Fruit fly (Drosophila melanogaster): Measurements from ENCODE around the gene Hipk.

Hipk gene

DNA sequence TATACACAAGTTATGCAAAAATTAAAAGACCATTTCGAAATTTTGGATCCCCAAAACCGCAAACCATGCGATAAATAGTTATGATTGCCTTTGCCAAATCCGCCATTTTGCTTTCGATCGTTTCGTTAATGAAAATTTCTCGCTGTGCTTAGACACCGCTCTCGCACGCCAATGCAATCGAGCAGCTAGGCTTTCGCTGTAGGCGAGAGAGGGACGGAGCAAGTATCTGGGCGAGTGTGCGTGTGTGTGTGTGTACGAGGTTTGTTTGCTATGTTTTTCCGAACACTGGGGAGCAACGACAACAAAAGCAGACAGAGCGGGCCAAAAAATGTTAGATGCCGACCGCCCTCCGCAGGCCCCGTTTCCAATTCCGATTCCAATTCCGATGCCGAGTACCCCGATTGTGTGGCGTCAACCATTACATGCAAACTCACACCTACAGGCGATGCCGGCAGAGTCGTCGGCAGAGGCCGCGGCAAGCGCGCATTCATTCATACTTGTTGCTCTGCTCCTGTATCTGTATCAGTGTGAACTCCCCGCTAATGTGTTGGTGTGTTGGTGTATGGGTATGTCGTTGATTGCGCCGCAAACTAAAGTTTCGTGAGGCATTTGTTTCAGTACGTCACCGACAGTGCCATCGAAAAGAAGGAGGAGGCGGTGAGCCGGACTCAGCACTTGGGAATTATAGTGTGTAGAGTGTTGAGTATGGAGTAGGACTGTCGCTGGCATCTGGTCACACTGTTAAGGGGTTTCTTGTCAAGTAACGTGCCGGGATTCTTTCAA lies 85.2 kb downstream of the Hipk start (continued):
- TF ChIP-seq usp (GFP tag; optimal IDR thresholded peaks at IDR 0.05) = no peak
- TF ChIP-seq CG33213 (GFP tag; optimal IDR thresholded peaks at IDR 0.05) = peak; percentile 9
- TF ChIP-seq CG9797 (GFP tag; optimal IDR thresholded peaks at IDR 0.05) = peak; percentile 56
- peak in 1 of 2 experiments; percentile 50 for TF ChIP-seq Eip74EF (GFP tag; optimal IDR thresholded peaks at IDR 0.05)
- no peak for TF ChIP-seq pum (GFP tag; optimal IDR thresholded peaks at IDR 0.05)
- peak; percentile 20 for TF ChIP-seq fu2 (GFP tag; optimal IDR thresholded peaks at IDR 0.05)
- peak; percentile 37 for TF ChIP-seq CG7839 (tag; optimal IDR thresholded peaks at IDR 0.05)
- peak in 1 of 2 experiments; percentile 11 for TF ChIP-seq chif (GFP tag; optimal IDR thresholded peaks at IDR 0.05)
- peak; percentile 76 for TF ChIP-seq CG13624 (GFP tag; optimal IDR thresholded peaks at IDR 0.05)
- peak; percentile 48 for TF ChIP-seq shn (GFP tag; optimal IDR thresholded peaks at IDR 0.05)
- TF ChIP-seq C15 (GFP tag; IDR thresholded peaks at IDR 0.05) = 0 out of 3 replicates have a peak, but pooled peaks have one; percentile 33
- peak; percentile 7 for TF ChIP-seq Side (GFP tag; optimal IDR thresholded peaks at IDR 0.05)
- no peak for TF ChIP-seq zen (tag; optimal IDR thresholded peaks at IDR 0.05)
- no peak for TF ChIP-seq CG18011 (GFP tag; optimal IDR thresholded peaks at IDR 0.05)
- TF ChIP-seq CG9876 (GFP tag; optimal IDR thresholded peaks at IDR 0.05) = peak; percentile 13
- TF ChIP-seq CG4424 (GFP tag; optimal IDR thresholded peaks at IDR 0.05) = no peak
- TF ChIP-seq Hmr (GFP tag; optimal IDR thresholded peaks at IDR 0.05) = peak; percentile 67
- TF ChIP-seq caup (GFP tag; optimal IDR thresholded peaks at IDR 0.05; ENCODE audit: severe bottlenecking) = peak; percentile 36
- TF ChIP-seq pfk (GFP tag; optimal IDR thresholded peaks at IDR 0.05) = peak; percentile 46
- TF ChIP-seq CG1602 (GFP tag; optimal IDR thresholded peaks at IDR 0.05) = no peak
- TF ChIP-seq CG31388 (GFP tag; optimal IDR thresholded peaks at IDR 0.05) = no peak
- TF ChIP-seq nerfin-1 (tag; optimal IDR thresholded peaks at IDR 0.05) = peak; percentile 54
- TF ChIP-seq tap (tag; optimal IDR thresholded peaks at IDR 0.05) = peak; percentile 19
- TF ChIP-seq CG6791 (GFP tag; IDR thresholded peaks at IDR 0.05; ENCODE audit: partially characterized antibody) = peak; percentile 59; the same call in 2 of the 3 replicates
- TF ChIP-seq CG10366 (GFP tag; IDR thresholded peaks at IDR 0.05) = peak; percentile 76
- peak; percentile 27 for TF ChIP-seq fd96Cb (tag; optimal IDR thresholded peaks at IDR 0.05)
- no peak; the same call in 2 of the 3 replicates for TF ChIP-seq CG34224 (GFP tag; IDR thresholded peaks at IDR 0.05; ENCODE audit: partially characterized antibody)
- TF ChIP-seq CG4617 (GFP tag; optimal IDR thresholded peaks at IDR 0.05; ENCODE audit: borderline replicate concordance) = no peak
- TF ChIP-seq NfI (GFP tag; optimal IDR thresholded peaks at IDR 0.05) = peak; percentile 55
- no peak for TF ChIP-seq CG12942 (GFP tag; optimal IDR thresholded peaks at IDR 0.05)
- peak; percentile 50 for TF ChIP-seq Antp (GFP tag; optimal IDR thresholded peaks at IDR 0.05)
- 0 out of 2 replicates have a peak, but pooled peaks have one; percentile 16 for TF ChIP-seq cas (GFP tag; IDR thresholded peaks at IDR 0.05)
- TF ChIP-seq yki (optimal IDR thresholded peaks at IDR 0.05) = no peak
- TF ChIP-seq CG3065 (GFP tag; optimal IDR thresholded peaks at IDR 0.05) = no peak
- peak; percentile 39 for TF ChIP-seq dmrt99B (tag; optimal IDR thresholded peaks at IDR 0.05)
- TF ChIP-seq CG33557 (GFP tag; optimal IDR thresholded peaks at IDR 0.05) = no peak
- TF ChIP-seq CG13424 (tag; optimal IDR thresholded peaks at IDR 0.05) = peak; percentile 32
- TF ChIP-seq Hand (GFP tag; optimal IDR thresholded peaks at IDR 0.05) = peak; percentile 64
- TF ChIP-seq CG11504 (tag; optimal IDR thresholded peaks at IDR 0.05) = peak; percentile 25
- no peak for TF ChIP-seq crp (GFP tag; optimal IDR thresholded peaks at IDR 0.05)
- TF ChIP-seq Med (GFP tag) = peak; percentile 94
- peak; percentile 48 for TF ChIP-seq CG32532 (GFP tag; IDR thresholded peaks at IDR 0.05)
- peak; percentile 49 for TF ChIP-seq CG3281 (GFP tag; optimal IDR thresholded peaks at IDR 0.05)
- peak; percentile 82; the same call in 1 of the 2 replicates for TF ChIP-seq rib (GFP tag; IDR thresholded peaks at IDR 0.05)
- peak; percentile 69 for TF ChIP-seq CG9932 (GFP tag; IDR thresholded peaks at IDR 0.05)
- TF ChIP-seq CG6272 (GFP tag; IDR thresholded peaks at IDR 0.05) = peak; percentile 68
- peak; percentile 46; the same call in 1 of the 2 replicates for TF ChIP-seq CG10321 (GFP tag; IDR thresholded peaks at IDR 0.05)
- peak; percentile 99 for TF ChIP-seq abd-A (tag; optimal IDR thresholded peaks at IDR 0.05)

All from whole organism, embryonic.